Worm (Caenorhabditis elegans) whole organism, L4 larva: ENCODE measurements around the gene egl-8.

Source experiments
- D1046.2 ChIP-seq: fragments of 200-800 bp; sonication (Bioruptor generic); IDR thresholded peaks from 2 replicates; pipeline ENCODE4 v1.3.6; 2022; ENCODE audit warnings: missing genetic modification characterization, missing compliant biosample characterization
- F26F4.8 ChIP-seq: fragments of 200-800 bp; sonication (Bioruptor generic); conservative IDR thresholded peaks from 2 replicates; pipeline ENCODE4 v1.3.6; 2022; ENCODE audit warnings: missing genetic modification characterization, missing compliant biosample characterization
- F37D6.2 ChIP-seq: sonication (generic microtip); optimal IDR thresholded peaks from 2 replicates; lab custom pipeline; 2016; ENCODE audit warnings: mild to moderate bottlenecking, missing genetic modification characterization, missing compliant biosample characterization
- F49E8.2 ChIP-seq: sonication (generic microtip); optimal IDR thresholded peaks from 2 replicates; lab custom pipeline; 2016; ENCODE audit warnings: missing compliant biosample characterization, mild to moderate bottlenecking, missing genetic modification characterization, borderline replicate concordance
- T20F7.1 ChIP-seq: fragments of 200-800 bp; sonication (Bioruptor generic); optimal IDR thresholded peaks from 2 replicates; lab custom pipeline; 2018; ENCODE audit warnings: mild to moderate bottlenecking, missing genetic modification characterization, missing compliant biosample characterization
- Y105C5A.15 ChIP-seq: fragments of 200-800 bp; sonication (Bioruptor generic); IDR thresholded peaks from 2 replicates; pipeline ENCODE4 v1.3.6; 2022; ENCODE audit warnings: missing genetic modification characterization, missing compliant biosample characterization
- Y48G9A.11 ChIP-seq: fragments of 200-800 bp; sonication (Bioruptor generic); IDR thresholded peaks from 2 replicates; pipeline ENCODE4 v1.3.6; 2022; ENCODE audit warnings: missing genetic modification reagents, missing genetic modification characterization, missing compliant biosample characterization
- ZK546.5 ChIP-seq, 2 experiments: sonication (generic microtip); optimal IDR thresholded peaks; 2 replicates each; lab custom pipeline; 2017; ENCODE audit warnings: missing biosample characterization in 2 of 2, missing genetic modification characterization in 2 of 2
- aha-1 ChIP-seq: fragments of 150-350 bp; peaks from one replicate; lab custom pipeline; 2014; ENCODE audit warnings: missing biosample characterization, missing genetic modification characterization
- ama-1 ChIP-seq: fragments of 150-350 bp; optimal IDR thresholded peaks from 2 replicates; lab custom pipeline; 2014; ENCODE audit warnings: inconsistent platforms, mixed read lengths
- arid-1 ChIP-seq: fragments of 200-800 bp; sonication (Bioruptor generic); conservative IDR thresholded peaks from 2 replicates; pipeline ENCODE4 v1.3.6; 2022; ENCODE audit warnings: missing genetic modification reagents, missing genetic modification characterization, missing compliant biosample characterization
- ceh-28 ChIP-seq: fragments of 150-350 bp; optimal IDR thresholded peaks from 2 replicates; lab custom pipeline; 2014; ENCODE audit warnings: missing biosample characterization, missing genetic modification reagents, missing genetic modification characterization
- ceh-82 ChIP-seq: sonication (generic microtip); optimal IDR thresholded peaks from 2 replicates; lab custom pipeline; 2017; ENCODE audit warnings: missing biosample characterization, missing genetic modification characterization
- ces-1 ChIP-seq: fragments of 150-350 bp; sonication (generic microtip); optimal IDR thresholded peaks from 4 replicates; lab custom pipeline; 2014; ENCODE audit warnings: missing biosample characterization, missing genetic modification reagents, missing genetic modification characterization
- ctbp-1 ChIP-seq: fragments of 200-800 bp; sonication (Bioruptor generic); IDR thresholded peaks from 2 replicates; pipeline ENCODE4 v1.3.6; 2022; ENCODE audit warnings: missing genetic modification reagents, missing genetic modification characterization, missing compliant biosample characterization
- daf-12 ChIP-seq: fragments of 150-350 bp; optimal IDR thresholded peaks from 2 replicates; lab custom pipeline; 2014; ENCODE audit warnings: missing biosample characterization, missing genetic modification reagents, missing genetic modification characterization
- dpl-1 ChIP-seq: fragments of 150-350 bp; optimal IDR thresholded peaks from 2 replicates; lab custom pipeline; 2014; ENCODE audit warnings: missing biosample characterization, missing genetic modification reagents, missing genetic modification characterization
- fos-1 ChIP-seq: fragments of 150-350 bp; optimal IDR thresholded peaks from 2 replicates; lab custom pipeline; 2014; ENCODE audit warnings: missing biosample characterization, missing genetic modification characterization
- hlh-11 ChIP-seq: fragments of 200-800 bp; sonication (Bioruptor generic); optimal IDR thresholded peaks from 2 replicates; lab custom pipeline; 2018; ENCODE audit warnings: mild to moderate bottlenecking, missing genetic modification characterization, missing compliant biosample characterization
- lin-13 ChIP-seq: fragments of 150-350 bp; optimal IDR thresholded peaks from 2 replicates; lab custom pipeline; 2014; ENCODE audit warnings: missing biosample characterization, missing genetic modification reagents, missing genetic modification characterization
- lin-29 ChIP-seq: fragments of 200-800 bp; sonication (Bioruptor generic); IDR thresholded peaks from 2 replicates; pipeline ENCODE4 v1.3.6; 2022; ENCODE audit warnings: missing genetic modification reagents, missing genetic modification characterization, missing compliant biosample characterization
- lin-38 ChIP-seq: fragments of 200-800 bp; sonication (Bioruptor generic); IDR thresholded peaks from 2 replicates; pipeline ENCODE4 v1.3.6; 2022; ENCODE audit warnings: missing genetic modification reagents, missing genetic modification characterization, missing compliant biosample characterization
- lin-39 ChIP-seq: fragments of 150-350 bp; optimal IDR thresholded peaks from 2 replicates; lab custom pipeline; 2014; ENCODE audit warnings: missing biosample characterization, missing genetic modification reagents, missing genetic modification characterization
- lir-3 ChIP-seq: sonication (generic microtip); optimal IDR thresholded peaks from 2 replicates; lab custom pipeline; 2016; ENCODE audit warnings: mild to moderate bottlenecking, missing genetic modification characterization, missing compliant biosample characterization
- lsy-2 ChIP-seq, 2 experiments: fragments of 150-350 bp in 1 of 2; sonication (generic microtip) in 1 of 2; optimal IDR thresholded peaks; 2 replicates each; lab custom pipeline; 2014 to 2017; ENCODE audit warnings: missing biosample characterization in 2 of 2, missing genetic modification characterization in 2 of 2
- mep-1 ChIP-seq: fragments of 150-350 bp; sonication (generic microtip); optimal IDR thresholded peaks from 3 replicates; lab custom pipeline; 2014; ENCODE audit warnings: missing biosample characterization, missing genetic modification characterization
- mes-2 ChIP-seq: sonication (generic microtip); optimal IDR thresholded peaks from 2 replicates; lab custom pipeline; 2016; ENCODE audit warnings: missing genotype, mild to moderate bottlenecking, missing genetic modification characterization, missing compliant biosample characterization; ENCODE audit not compliant: poor library complexity, severe bottlenecking
- mxl-3 ChIP-seq: fragments of 200-800 bp; sonication (Bioruptor generic); optimal IDR thresholded peaks from 2 replicates; lab custom pipeline; 2018; ENCODE audit warnings: mild to moderate bottlenecking, missing genetic modification characterization, missing compliant biosample characterization
- nhr-28 ChIP-seq: fragments of 150-350 bp; optimal IDR thresholded peaks from 2 replicates; lab custom pipeline; 2014; ENCODE audit warnings: missing biosample characterization, missing genetic modification characterization
- nhr-6 ChIP-seq: fragments of 150-350 bp; optimal IDR thresholded peaks from 2 replicates; lab custom pipeline; 2014; ENCODE audit warnings: missing biosample characterization, missing genetic modification characterization
- pha-4 ChIP-seq, 2 experiments: fragments of 150-350 bp in 1 of 2; fragments of 200-800 bp in 1 of 2; sonication (Bioruptor generic) in 1 of 2; IDR thresholded peaks in 1 of 2; optimal IDR thresholded peaks in 1 of 2; 2 replicates each; pipeline versions ENCODE4 v1.3.6 to Lab custom; 2014 to 2022; ENCODE audit warnings: missing genetic modification characterization in 2 of 2, missing genetic modification reagents in 2 of 2, missing biosample characterization in 1 of 2, missing compliant biosample characterization in 1 of 2
- rbr-2 ChIP-seq: sonication (generic microtip); optimal IDR thresholded peaks from 2 replicates; lab custom pipeline; 2016; ENCODE audit warnings: missing genotype, missing genetic modification characterization, missing compliant biosample characterization
- set-16 ChIP-seq: fragments of 200-800 bp; sonication (Bioruptor generic); IDR thresholded peaks from 2 replicates; pipeline ENCODE4 v1.3.6; 2022; ENCODE audit warnings: missing genetic modification reagents, missing genetic modification characterization, missing compliant biosample characterization
- spr-1 ChIP-seq: sonication (generic microtip); optimal IDR thresholded peaks from 2 replicates; lab custom pipeline; 2016; ENCODE audit warnings: mild to moderate bottlenecking, missing genetic modification characterization, missing compliant biosample characterization
- spr-3 ChIP-seq: fragments of 200-800 bp; sonication (Bioruptor generic); optimal IDR thresholded peaks from 2 replicates; lab custom pipeline; 2018; ENCODE audit warnings: mild to moderate bottlenecking, missing genetic modification characterization, missing compliant biosample characterization
- unc-62 ChIP-seq, 3 experiments: fragments of 150-350 bp in 1 of 3; sonication (generic microtip); optimal IDR thresholded peaks in 2 of 3; peaks in 1 of 3; 1 replicate in 1 of 3; 2 replicates in 2 of 3; lab custom pipeline; 2014 to 2017; ENCODE audit warnings: missing biosample characterization in 3 of 3, missing genetic modification characterization in 3 of 3, missing genetic modification reagents in 3 of 3, missing genotype in 1 of 3
- vab-7 ChIP-seq: fragments of 200-800 bp; sonication (Bioruptor generic); IDR thresholded peaks from 2 replicates; pipeline ENCODE4 v1.3.6; 2022; ENCODE audit warnings: missing genetic modification reagents, missing genetic modification characterization, missing compliant biosample characterization
- ztf-11 ChIP-seq: fragments of 150-350 bp; optimal IDR thresholded peaks from 2 replicates; lab custom pipeline; 2014; ENCODE audit warnings: missing biosample characterization, missing genetic modification characterization

egl-8 gene

ce11 chrV:20518-20917 lies at the start of gene egl-8:
Gene egl-8 (plus strand): TSS chrV:20818.
- no peak for TF ChIP-seq D1046.2 (GFP tag; lab: Robert Waterston, UW)
- no peak for TF ChIP-seq lin-39 (tag; lab: Kevin White, UChicago)
- TF ChIP-seq spr-3, result no peak
- no peak for TF ChIP-seq hlh-11 (tag; lab: Kevin White, UChicago)
- no peak for TF ChIP-seq dpl-1
- TF ChIP-seq mxl-3 (GFP tag; lab: Kevin White, UChicago), result no peak
- no peak for TF ChIP-seq F26F4.8 (GFP tag; lab: Robert Waterston, UW)
- TF ChIP-seq pha-4 (GFP tag; IDR thresholded peaks at IDR 0.05; lab: Robert Waterston, UW), result no peak
- TF ChIP-seq pha-4 (tag; optimal IDR thresholded peaks at IDR 0.05; lab: Kevin White, UChicago), result no peak
- TF ChIP-seq rbr-2 (tag; lab: Kevin White, UChicago), result no peak
- no peak for TF ChIP-seq lin-29
- TF ChIP-seq ceh-28, result no peak

- no peak for TF ChIP-seq ztf-11 (tag; lab: Kevin White, UChicago)
- TF ChIP-seq unc-62 (GFP tag; optimal IDR thresholded peaks at IDR 0.05 in 1 of 2; lab: Kevin White, UChicago), result peak in 1 of 2 experiments; percentile 36
- TF ChIP-seq unc-62 (tag; optimal IDR thresholded peaks at IDR 0.05; lab: Kevin White, UChicago), result no peak
- TF ChIP-seq, all 104 proteins: peak for 1
These were observed 19.3 kb upstream of the egl-8 start, which contains the start of gene idpp-2 for ce11 chrV:1335-1734. Gene idpp-2 (plus strand): TSS chrV:1635.

- peak; percentile 91 for TF ChIP-seq aha-1 (tag; lab: Kevin White, UChicago)
- TF ChIP-seq ZK546.5 (tag; optimal IDR thresholded peaks at IDR 0.05; lab: Kevin White, UChicago), result no peak
- TF ChIP-seq set-16, result peak; percentile 34; the same call in 1 of the 2 replicates
- peak; percentile 24 for TF ChIP-seq F49E8.2 (tag; lab: Kevin White, UChicago)
- no peak for TF ChIP-seq spr-1 (tag; lab: Kevin White, UChicago)
- 0 out of 2 replicates have a peak, but pooled peaks have one; percentile 33 for TF ChIP-seq Y48G9A.11 (GFP tag; lab: Robert Waterston, UW)
- TF ChIP-seq arid-1 (GFP tag; lab: Robert Waterston, UW), result 0 out of 2 replicates have a peak, but pooled peaks have one; percentile 34
- TF ChIP-seq ces-1 (GFP tag; lab: Kevin White, UChicago), result no peak
- TF ChIP-seq lin-38 (GFP tag; lab: Robert Waterston, UW), result peak; percentile 50
- peak; percentile 50; the same call in 1 of the 2 replicates for TF ChIP-seq Y105C5A.15
- TF ChIP-seq ctbp-1, result no peak
- TF ChIP-seq daf-12 (tag; lab: Kevin White, UChicago), result no peak
- TF ChIP-seq mes-2 (tag; lab: Kevin White, UChicago), result peak; percentile 22
- TF ChIP-seq ama-1 (lab: Kevin White, UChicago), result peak; percentile 75
These were observed 14.3 kb upstream of the egl-8 start for ce11 chrV:6271-6670.

- no peak for TF ChIP-seq vab-7
- no peak for TF ChIP-seq ceh-82 (tag; lab: Kevin White, UChicago)
- peak; percentile 61 for TF ChIP-seq nhr-6 (tag; lab: Kevin White, UChicago)
- no peak for TF ChIP-seq F37D6.2
- TF ChIP-seq mes-2 (tag; lab: Kevin White, UChicago), result peak; percentile 73
- 0 out of 2 replicates have a peak, but pooled peaks have one; percentile 9 for TF ChIP-seq lin-38 (GFP tag; lab: Robert Waterston, UW)
- TF ChIP-seq nhr-28 (tag; lab: Kevin White, UChicago), result peak; percentile 39
- TF ChIP-seq T20F7.1 (GFP tag; lab: Kevin White, UChicago), result no peak
- peak; percentile 14 for TF ChIP-seq mep-1
- peak; percentile 60 for TF ChIP-seq ama-1 (lab: Kevin White, UChicago)
- peak; percentile 24 for TF ChIP-seq lin-13
- TF ChIP-seq lsy-2 (tag; optimal IDR thresholded peaks at IDR 0.05; lab: Kevin White, UChicago), result peak; percentile 70 to 98
- no peak for TF ChIP-seq lir-3 (tag; lab: Kevin White, UChicago)
- TF ChIP-seq fos-1 (tag; lab: Kevin White, UChicago), result no peak
- peak; percentile 91 for TF ChIP-seq dpl-1
- no peak for TF ChIP-seq pha-4 (GFP tag; IDR thresholded peaks at IDR 0.05; lab: Robert Waterston, UW)
- TF ChIP-seq pha-4 (tag; optimal IDR thresholded peaks at IDR 0.05; lab: Kevin White, UChicago), result peak; percentile 12
- peak; percentile 96 for TF ChIP-seq D1046.2 (GFP tag; lab: Robert Waterston, UW)
These were observed 12.7 kb upstream of the egl-8 start, which contains the start of gene ife-3 for ce11 chrV:7778-8445. Gene ife-3 (minus strand): TSS chrV:7828.
